Worm (Caenorhabditis elegans) whole organism, L2 larva: ENCODE data around the gene ZK381.2.
A peak's percentile ranks its signal among the peaks of the same experiment; 100 is the strongest.

Experiments
- C34F6.9 ChIP-seq: fragments of 150-350 bp; optimal IDR thresholded peaks from 2 replicates; lab custom pipeline; 2014; ENCODE audit warnings: missing biosample characterization, missing genetic modification characterization
- F13H6.1 ChIP-seq: sonication (generic microtip); optimal IDR thresholded peaks from 2 replicates; lab custom pipeline; 2016; ENCODE audit warnings: missing genetic modification characterization, missing compliant biosample characterization
- R02D3.7 ChIP-seq: fragments of 150-350 bp; optimal IDR thresholded peaks from 2 replicates; lab custom pipeline; 2014; ENCODE audit warnings: missing biosample characterization, missing genetic modification characterization
- Y55F3AM.14 ChIP-seq: fragments of 200-800 bp; sonication (Bioruptor generic); optimal IDR thresholded peaks from 2 replicates; lab custom pipeline; 2018; ENCODE audit warnings: mild to moderate bottlenecking, missing genetic modification characterization, missing compliant biosample characterization
- ZK546.5 ChIP-seq: sonication (generic microtip); optimal IDR thresholded peaks from 2 replicates; lab custom pipeline; 2017; ENCODE audit warnings: missing biosample characterization, missing genetic modification characterization
- ama-1 ChIP-seq: fragments of 150-350 bp; optimal IDR thresholded peaks from 2 replicates; lab custom pipeline; 2018; ENCODE audit warnings: inconsistent platforms
- blmp-1 ChIP-seq: sonication (generic microtip); optimal IDR thresholded peaks from 2 replicates; lab custom pipeline; 2017; ENCODE audit warnings: missing genetic modification characterization, mild to moderate bottlenecking, missing compliant biosample characterization, antibody characterized with exemption, moderate library complexity; ENCODE audit not compliant: insufficient read depth
- ceh-82 ChIP-seq: fragments of 150-350 bp; optimal IDR thresholded peaks from 2 replicates; lab custom pipeline; 2014; ENCODE audit warnings: missing biosample characterization, missing genetic modification characterization
- crh-2 ChIP-seq: sonication (generic microtip); optimal IDR thresholded peaks from 2 replicates; lab custom pipeline; 2017; ENCODE audit warnings: missing biosample characterization, missing genetic modification characterization
- dmd-4 ChIP-seq: sonication (generic microtip); optimal IDR thresholded peaks from 2 replicates; lab custom pipeline; 2017; ENCODE audit warnings: missing biosample characterization, missing genetic modification characterization
- egl-27 ChIP-seq: sonication (generic microtip); optimal IDR thresholded peaks from 3 replicates; lab custom pipeline; 2017; ENCODE audit warnings: missing biosample characterization, missing genetic modification reagents, missing genetic modification characterization
- elt-1 ChIP-seq: fragments of 150-350 bp; optimal IDR thresholded peaks from 2 replicates; lab custom pipeline; 2014; ENCODE audit warnings: missing biosample characterization, missing genetic modification characterization
- elt-3 ChIP-seq: sonication (generic microtip); optimal IDR thresholded peaks from 2 replicates; lab custom pipeline; 2017; ENCODE audit warnings: missing biosample characterization, missing genetic modification characterization
- fos-1 ChIP-seq: fragments of 150-350 bp; optimal IDR thresholded peaks from 2 replicates; lab custom pipeline; 2014; ENCODE audit warnings: missing biosample characterization, missing genetic modification characterization
- gmeb-1 ChIP-seq: fragments of 150-350 bp; optimal IDR thresholded peaks from 2 replicates; lab custom pipeline; 2014; ENCODE audit warnings: missing biosample characterization, missing genetic modification characterization
- lin-11 ChIP-seq: fragments of 150-350 bp; sonication (generic microtip); optimal IDR thresholded peaks from 2 replicates; lab custom pipeline; 2014; ENCODE audit warnings: missing biosample characterization, missing genetic modification characterization, inconsistent platforms, mixed read lengths
- lin-13 ChIP-seq: fragments of 150-350 bp; optimal IDR thresholded peaks from 2 replicates; lab custom pipeline; 2014; ENCODE audit warnings: missing biosample characterization, missing genetic modification reagents, missing genetic modification characterization
- lin-39 ChIP-seq: fragments of 150-350 bp; optimal IDR thresholded peaks from 2 replicates; lab custom pipeline; 2014; ENCODE audit warnings: missing biosample characterization, missing genetic modification reagents, missing genetic modification characterization
- mab-5 ChIP-seq: fragments of 150-350 bp; optimal IDR thresholded peaks from 2 replicates; lab custom pipeline; 2014; ENCODE audit warnings: missing biosample characterization, missing genetic modification characterization
- mbf-1 ChIP-seq: sonication (generic microtip); optimal IDR thresholded peaks from 2 replicates; lab custom pipeline; 2017; ENCODE audit warnings: missing biosample characterization, missing genetic modification characterization
- mdl-1 ChIP-seq, 2 experiments: fragments of 150-350 bp in 1 of 2; sonication (generic microtip) in 1 of 2; optimal IDR thresholded peaks; 2 replicates each; lab custom pipeline; 2017; ENCODE audit warnings: missing biosample characterization in 2 of 2, missing genetic modification characterization in 2 of 2
- nhr-10 ChIP-seq: sonication (generic microtip); optimal IDR thresholded peaks from 2 replicates; lab custom pipeline; 2017; ENCODE audit warnings: missing biosample characterization, missing genetic modification characterization
- nhr-11 ChIP-seq: fragments of 150-350 bp; optimal IDR thresholded peaks from 2 replicates; lab custom pipeline; 2014; ENCODE audit warnings: missing biosample characterization, missing genetic modification characterization
- nhr-12 ChIP-seq: fragments of 150-350 bp; optimal IDR thresholded peaks from 2 replicates; lab custom pipeline; 2014; ENCODE audit warnings: missing biosample characterization, missing genetic modification characterization
- nhr-129 ChIP-seq: fragments of 150-350 bp; optimal IDR thresholded peaks from 2 replicates; lab custom pipeline; 2014; ENCODE audit warnings: missing biosample characterization, missing genetic modification characterization
- nhr-21 ChIP-seq: fragments of 150-350 bp; optimal IDR thresholded peaks from 2 replicates; lab custom pipeline; 2014; ENCODE audit warnings: missing biosample characterization, missing genetic modification characterization
- nhr-23 ChIP-seq: fragments of 150-350 bp; optimal IDR thresholded peaks from 2 replicates; lab custom pipeline; 2014; ENCODE audit warnings: missing biosample characterization, missing genetic modification reagents, missing genetic modification characterization
- nhr-237 ChIP-seq: fragments of 150-350 bp; optimal IDR thresholded peaks from 2 replicates; lab custom pipeline; 2014; ENCODE audit warnings: missing biosample characterization, missing genetic modification characterization
- nhr-25 ChIP-seq: fragments of 150-350 bp; sonication (generic microtip); optimal IDR thresholded peaks from 3 replicates; lab custom pipeline; 2014; ENCODE audit warnings: missing biosample characterization, missing genetic modification characterization
- nhr-6 ChIP-seq: fragments of 150-350 bp; optimal IDR thresholded peaks from 2 replicates; lab custom pipeline; 2014; ENCODE audit warnings: missing biosample characterization, missing genetic modification characterization
- nhr-77 ChIP-seq: fragments of 150-350 bp; optimal IDR thresholded peaks from 2 replicates; lab custom pipeline; 2014; ENCODE audit warnings: missing biosample characterization, missing genetic modification characterization
- peb-1 ChIP-seq: fragments of 150-350 bp; optimal IDR thresholded peaks from 2 replicates; lab custom pipeline; 2014; ENCODE audit warnings: missing biosample characterization, missing genetic modification characterization
- sem-4 ChIP-seq: fragments of 150-350 bp; optimal IDR thresholded peaks from 2 replicates; lab custom pipeline; 2014; ENCODE audit warnings: missing biosample characterization, missing genetic modification reagents, missing genetic modification characterization
- skn-1 ChIP-seq: sonication (generic microtip); optimal IDR thresholded peaks from 2 replicates; lab custom pipeline; 2017; ENCODE audit warnings: missing biosample characterization, missing genetic modification characterization
- sma-3 ChIP-seq: sonication (generic microtip); optimal IDR thresholded peaks from 2 replicates; lab custom pipeline; 2016; ENCODE audit warnings: missing genetic modification reagents, missing genetic modification characterization, missing compliant biosample characterization
- sma-9 ChIP-seq, 2 experiments: fragments of 150-350 bp in 1 of 2; sonication (generic microtip) in 1 of 2; optimal IDR thresholded peaks; 2 replicates each; lab custom pipeline; 2014 to 2016; ENCODE audit warnings: missing genetic modification characterization in 2 of 2, mild to moderate bottlenecking in 1 of 2, missing biosample characterization in 1 of 2, missing compliant biosample characterization in 1 of 2, missing genetic modification reagents in 1 of 2, moderate library complexity in 1 of 2
- snpc-4 ChIP-seq: fragments of 150-350 bp; optimal IDR thresholded peaks from 2 replicates; lab custom pipeline; 2014; ENCODE audit warnings: missing biosample characterization, missing genetic modification characterization
- unc-39 ChIP-seq: fragments of 150-350 bp; optimal IDR thresholded peaks from 2 replicates; lab custom pipeline; 2014; ENCODE audit warnings: missing biosample characterization, missing genetic modification characterization
- unc-55 ChIP-seq: fragments of 150-350 bp; sonication (generic microtip); optimal IDR thresholded peaks from 3 replicates; lab custom pipeline; 2014; ENCODE audit warnings: missing biosample characterization, missing genetic modification reagents, missing genetic modification characterization
- unc-62 ChIP-seq: fragments of 150-350 bp; optimal IDR thresholded peaks from 2 replicates; lab custom pipeline; 2014; ENCODE audit warnings: missing biosample characterization, missing genetic modification reagents, missing genetic modification characterization
- zag-1 ChIP-seq: fragments of 150-350 bp; optimal IDR thresholded peaks from 2 replicates; lab custom pipeline; 2014; ENCODE audit warnings: missing biosample characterization, missing genetic modification characterization
- ztf-1 ChIP-seq: fragments of 200-800 bp; sonication (Bioruptor generic); conservative IDR thresholded peaks from 2 replicates; pipeline ENCODE4 v1.3.6; 2022; ENCODE audit warnings: missing genetic modification characterization, missing compliant biosample characterization
- ztf-11 ChIP-seq: sonication (generic microtip); optimal IDR thresholded peaks from 2 replicates; lab custom pipeline; 2017; ENCODE audit warnings: missing biosample characterization, missing genetic modification characterization
- ztf-4 ChIP-seq: fragments of 150-350 bp; optimal IDR thresholded peaks from 2 replicates; lab custom pipeline; 2014; ENCODE audit warnings: missing biosample characterization, missing genetic modification characterization

Gene ZK381.2

ce11 chrIV:6965192-6965591 is at the start of gene ZK381.2:
ZK381.2 (plus strand) TSS chrIV:6965492.
- TF ChIP-seq zag-1 (no peak), mbf-1 (tag; lab: Kevin White, UChicago) (no peak), ceh-82 (tag; lab: Kevin White, UChicago) (no peak), dmd-4 (tag; lab: Kevin White, UChicago) (no peak), lin-13 (GFP tag; lab: Kevin White, UChicago) (no peak), nhr-21 (tag; lab: Kevin White, UChicago) (no peak), ztf-11 (tag; lab: Kevin White, UChicago) (no peak), nhr-25 (tag; lab: Kevin White, UChicago) (no peak), egl-27 (tag; lab: Kevin White, UChicago) (no peak), gmeb-1 (tag; lab: Kevin White, UChicago) (no peak), nhr-77 (tag; lab: Kevin White, UChicago) (no peak), elt-3 (tag; lab: Kevin White, UChicago) (no peak), nhr-237 (tag; lab: Kevin White, UChicago) (no peak), crh-2 (tag; lab: Kevin White, UChicago) (no peak), ztf-1 (GFP tag; lab: Robert Waterston, UW) (no peak), sma-9 (GFP tag; optimal IDR thresholded peaks at IDR 0.05; lab: Kevin White, UChicago) (no peak), sma-9 (tag; optimal IDR thresholded peaks at IDR 0.05; lab: Kevin White, UChicago) (no peak), mdl-1 (tag; optimal IDR thresholded peaks at IDR 0.05; lab: Kevin White, UChicago) (no peak)

- TF ChIP-seq gmeb-1 (tag; lab: Kevin White, UChicago) (no peak), crh-2 (tag; lab: Kevin White, UChicago) (no peak), fos-1 (no peak), mbf-1 (tag; lab: Kevin White, UChicago) (no peak), dmd-4 (tag; lab: Kevin White, UChicago) (no peak), snpc-4 (tag; lab: Kevin White, UChicago) (no peak), mdl-1 (tag; optimal IDR thresholded peaks at IDR 0.05; lab: Kevin White, UChicago) (no peak), nhr-21 (tag; lab: Kevin White, UChicago) (no peak), nhr-6 (tag; lab: Kevin White, UChicago) (no peak), skn-1 (no peak), egl-27 (tag; lab: Kevin White, UChicago) (no peak), ama-1 (lab: Kevin White, UChicago) (no peak), sem-4 (no peak), nhr-12 (tag; lab: Kevin White, UChicago) (no peak), unc-39 (no peak), unc-55 (GFP tag; lab: Kevin White, UChicago) (no peak), nhr-23 (tag; lab: Kevin White, UChicago) (no peak), nhr-11 (no peak), mab-5 (tag; lab: Kevin White, UChicago) (no peak)
These were observed 48.5 kb upstream of the ZK381.2 start for ce11 chrIV:6916831-6917230.

ce11 chrIV:6919318-6919717 is 46.0 kb upstream of the ZK381.2 start, which contains the start of gene ruvb-2:
ruvb-2 (minus strand) TSS chrIV:6919406.
- TF ChIP-seq lin-39 (tag; lab: Kevin White, UChicago) = no peak
- TF ChIP-seq unc-39 = no peak
- TF ChIP-seq gmeb-1 (tag; lab: Kevin White, UChicago) = peak; percentile 93
- TF ChIP-seq C34F6.9 (tag; lab: Kevin White, UChicago) = peak; percentile 97
- no peak for TF ChIP-seq elt-1
- peak; percentile 91 for TF ChIP-seq crh-2 (tag; lab: Kevin White, UChicago)
- TF ChIP-seq nhr-6 (tag; lab: Kevin White, UChicago) = peak; percentile 78
- TF ChIP-seq sem-4 = peak; percentile 58
- TF ChIP-seq dmd-4 (tag; lab: Kevin White, UChicago) = no peak
- TF ChIP-seq ceh-82 (tag; lab: Kevin White, UChicago) = peak; percentile 65
- peak; percentile 33 for TF ChIP-seq ztf-4 (tag; lab: Kevin White, UChicago)
- TF ChIP-seq sma-3 = peak; percentile 89
- no peak for TF ChIP-seq ztf-11 (tag; lab: Kevin White, UChicago)
- TF ChIP-seq ztf-1 (GFP tag; lab: Robert Waterston, UW) = no peak
- TF ChIP-seq egl-27 (tag; lab: Kevin White, UChicago) = peak; percentile 50
- TF ChIP-seq snpc-4 (tag; lab: Kevin White, UChicago) = peak; percentile 87
- TF ChIP-seq ZK546.5 (tag; lab: Kevin White, UChicago) = peak; percentile 49
- no peak for TF ChIP-seq unc-62 (GFP tag; lab: Kevin White, UChicago)
- TF ChIP-seq nhr-77 (tag; lab: Kevin White, UChicago) = no peak
- TF ChIP-seq nhr-23 (tag; lab: Kevin White, UChicago) = no peak
- no peak for TF ChIP-seq nhr-12 (tag; lab: Kevin White, UChicago)
- TF ChIP-seq zag-1 = peak; percentile 59
- peak; percentile 41 for TF ChIP-seq R02D3.7 (tag; lab: Kevin White, UChicago)
- TF ChIP-seq nhr-129 (tag; lab: Kevin White, UChicago) = peak; percentile 70
- TF ChIP-seq Y55F3AM.14 (GFP tag; lab: Kevin White, UChicago) = no peak
- peak; percentile 87 for TF ChIP-seq sma-9 (GFP tag; optimal IDR thresholded peaks at IDR 0.05; lab: Kevin White, UChicago)
- TF ChIP-seq sma-9 (tag; optimal IDR thresholded peaks at IDR 0.05; lab: Kevin White, UChicago) = no peak
- TF ChIP-seq lin-11 (tag; lab: Kevin White, UChicago) = peak; percentile 80
- TF ChIP-seq ama-1 (lab: Kevin White, UChicago) = peak; percentile 56
- TF ChIP-seq nhr-21 (tag; lab: Kevin White, UChicago) = peak; percentile 86
- TF ChIP-seq blmp-1 = peak; percentile 82
- peak; percentile 81 for TF ChIP-seq F13H6.1 (tag; lab: Kevin White, UChicago)
- TF ChIP-seq mdl-1 (tag; optimal IDR thresholded peaks at IDR 0.05; lab: Kevin White, UChicago) = peak in 1 of 2 experiments; percentile 79
- no peak for TF ChIP-seq nhr-11
- TF ChIP-seq peb-1 (tag; lab: Kevin White, UChicago) = no peak
- TF ChIP-seq unc-55 (GFP tag; lab: Kevin White, UChicago) = peak; percentile 94
- peak; percentile 77 for TF ChIP-seq fos-1
- TF ChIP-seq lin-13 (GFP tag; lab: Kevin White, UChicago) = peak; percentile 90
- peak; percentile 91 for TF ChIP-seq nhr-25 (tag; lab: Kevin White, UChicago)
- TF ChIP-seq nhr-10 = peak; percentile 21
